Worm (Caenorhabditis elegans) whole organism, mixed stage, embryonic: ENCODE results near the gene R09D1.14.
"Not testable (repeated sequence)": the region's sequence is repeated elsewhere in the genome, so short reads cannot be mapped to it uniquely, and the experiment has no call there.

Source experiments
- M03D4.4 ChIP-seq: sonication (generic microtip); optimal IDR thresholded peaks from 2 replicates; lab custom pipeline; 2017; ENCODE audit warnings: mild to moderate bottlenecking, missing genetic modification characterization, missing compliant biosample characterization
- bed-3 ChIP-seq: fragments of 200-800 bp; sonication (Bioruptor generic); optimal IDR thresholded peaks from 3 replicates; lab custom pipeline; 2018; ENCODE audit warnings: mild to moderate bottlenecking, missing genetic modification characterization, moderate library complexity, missing compliant biosample characterization
- ceh-39 ChIP-seq: fragments of 150-350 bp; optimal IDR thresholded peaks from 2 replicates; lab custom pipeline; 2014; ENCODE audit warnings: missing biosample characterization, missing genetic modification characterization
- ceh-43 ChIP-seq: fragments of 200-800 bp; sonication (Bioruptor generic); optimal IDR thresholded peaks from 2 replicates; lab custom pipeline; 2018; ENCODE audit warnings: mild to moderate bottlenecking, missing genetic modification characterization, moderate library complexity, missing compliant biosample characterization
- ceh-83 ChIP-seq: fragments of 200-800 bp; sonication (Bioruptor generic); optimal IDR thresholded peaks from 2 replicates; lab custom pipeline; 2018; ENCODE audit warnings: mild to moderate bottlenecking, missing genetic modification characterization, missing compliant biosample characterization
- ces-1 ChIP-seq: fragments of 150-350 bp; optimal IDR thresholded peaks from 2 replicates; lab custom pipeline; 2014; ENCODE audit warnings: missing biosample characterization, missing genetic modification reagents, missing genetic modification characterization
- cnd-1 ChIP-seq: fragments of 200-800 bp; sonication (Bioruptor generic); optimal IDR thresholded peaks from 2 replicates; lab custom pipeline; 2018; ENCODE audit warnings: mild to moderate bottlenecking, missing genetic modification characterization, missing compliant biosample characterization
- elt-1 ChIP-seq: sonication (generic microtip); optimal IDR thresholded peaks from 2 replicates; lab custom pipeline; 2017; ENCODE audit warnings: missing genetic modification characterization, mild to moderate bottlenecking, missing compliant biosample characterization, antibody characterized with exemption, moderate library complexity, borderline replicate concordance; ENCODE audit not compliant: insufficient read depth
- flh-1 ChIP-seq: fragments of 200-800 bp; sonication (Bioruptor generic); optimal IDR thresholded peaks from 2 replicates; lab custom pipeline; 2018; ENCODE audit warnings: mild to moderate bottlenecking, missing genetic modification characterization, moderate library complexity, missing compliant biosample characterization
- hlh-1 ChIP-seq: fragments of 150-350 bp; optimal IDR thresholded peaks from 2 replicates; lab custom pipeline; 2014; ENCODE audit warnings: missing biosample characterization, missing genetic modification reagents, missing genetic modification characterization
- lin-13 ChIP-seq: fragments of 150-350 bp; optimal IDR thresholded peaks from 2 replicates; lab custom pipeline; 2014; ENCODE audit warnings: missing biosample characterization, missing genetic modification characterization
- lin-32 ChIP-seq: fragments of 200-800 bp; sonication (Bioruptor generic); optimal IDR thresholded peaks from 2 replicates; lab custom pipeline; 2018; ENCODE audit warnings: mild to moderate bottlenecking, missing genetic modification characterization, missing compliant biosample characterization
- lsy-2 ChIP-seq: fragments of 150-350 bp; optimal IDR thresholded peaks from 2 replicates; lab custom pipeline; 2014; ENCODE audit warnings: missing biosample characterization, missing genetic modification characterization
- mab-5 ChIP-seq: fragments of 150-350 bp; optimal IDR thresholded peaks from 2 replicates; lab custom pipeline; 2014; ENCODE audit warnings: missing biosample characterization, missing genetic modification characterization
- mls-2 ChIP-seq: sonication (generic microtip); optimal IDR thresholded peaks from 2 replicates; lab custom pipeline; 2016; ENCODE audit warnings: mild to moderate bottlenecking, missing genetic modification characterization, moderate library complexity, missing compliant biosample characterization
- nhr-237 ChIP-seq: fragments of 150-350 bp; optimal IDR thresholded peaks from 2 replicates; lab custom pipeline; 2014; ENCODE audit warnings: missing biosample characterization, missing genetic modification characterization
- nhr-28 ChIP-seq: fragments of 150-350 bp; optimal IDR thresholded peaks from 2 replicates; lab custom pipeline; 2014; ENCODE audit warnings: missing biosample characterization, missing genetic modification characterization
- nhr-76 ChIP-seq: sonication (generic microtip); optimal IDR thresholded peaks from 2 replicates; lab custom pipeline; 2017; ENCODE audit warnings: missing biosample characterization, missing genetic modification characterization
- pha-4 ChIP-seq: fragments of 150-350 bp; optimal IDR thresholded peaks from 2 replicates; lab custom pipeline; 2018; ENCODE audit warnings: missing biosample characterization, missing genetic modification reagents, missing genetic modification characterization
- sem-2 ChIP-seq: fragments of 200-800 bp; sonication (Bioruptor generic); optimal IDR thresholded peaks from 2 replicates; lab custom pipeline; 2018; ENCODE audit warnings: mild to moderate bottlenecking, missing genetic modification characterization, missing compliant biosample characterization
- snpc-4 ChIP-seq: fragments of 150-350 bp; optimal IDR thresholded peaks from 2 replicates; lab custom pipeline; 2014; ENCODE audit warnings: missing biosample characterization, missing genetic modification characterization
- sptf-1 ChIP-seq: sonication (generic microtip); optimal IDR thresholded peaks from 2 replicates; lab custom pipeline; 2017; ENCODE audit warnings: mild to moderate bottlenecking, missing genetic modification characterization, moderate library complexity, missing compliant biosample characterization
- unc-120 ChIP-seq: sonication (generic microtip); optimal IDR thresholded peaks from 2 replicates; lab custom pipeline; 2017; ENCODE audit warnings: missing genetic modification characterization, missing compliant biosample characterization; ENCODE audit not compliant: poor library complexity, severe bottlenecking
- unc-39 ChIP-seq: fragments of 150-350 bp; optimal IDR thresholded peaks from 2 replicates; lab custom pipeline; 2014; ENCODE audit warnings: missing biosample characterization, missing genetic modification characterization
- unc-62 ChIP-seq: fragments of 150-350 bp; optimal IDR thresholded peaks from 2 replicates; lab custom pipeline; 2014; ENCODE audit warnings: missing biosample characterization, missing genetic modification reagents, missing genetic modification characterization
- zip-8 ChIP-seq: fragments of 150-350 bp; optimal IDR thresholded peaks from 2 replicates; lab custom pipeline; 2014; ENCODE audit warnings: missing biosample characterization, missing genetic modification characterization
- ztf-11 ChIP-seq: fragments of 150-350 bp; optimal IDR thresholded peaks from 2 replicates; lab custom pipeline; 2014; ENCODE audit warnings: missing biosample characterization, missing genetic modification characterization

The R09D1.14 gene

ce11 chrII:9477567-9477966, 18.2 kb upstream of the R09D1.14 start, which contains the start of gene chil-27:
chil-27 (plus strand) TSS chrII:9477867.
- no peak for TF ChIP-seq unc-39 (tag; lab: Kevin White, UChicago)
- TF ChIP-seq M03D4.4 (tag; lab: Kevin White, UChicago) = no peak
- no peak for TF ChIP-seq sem-2 (GFP tag; lab: Kevin White, UChicago)
- TF ChIP-seq lin-13 = no peak

DNA sequence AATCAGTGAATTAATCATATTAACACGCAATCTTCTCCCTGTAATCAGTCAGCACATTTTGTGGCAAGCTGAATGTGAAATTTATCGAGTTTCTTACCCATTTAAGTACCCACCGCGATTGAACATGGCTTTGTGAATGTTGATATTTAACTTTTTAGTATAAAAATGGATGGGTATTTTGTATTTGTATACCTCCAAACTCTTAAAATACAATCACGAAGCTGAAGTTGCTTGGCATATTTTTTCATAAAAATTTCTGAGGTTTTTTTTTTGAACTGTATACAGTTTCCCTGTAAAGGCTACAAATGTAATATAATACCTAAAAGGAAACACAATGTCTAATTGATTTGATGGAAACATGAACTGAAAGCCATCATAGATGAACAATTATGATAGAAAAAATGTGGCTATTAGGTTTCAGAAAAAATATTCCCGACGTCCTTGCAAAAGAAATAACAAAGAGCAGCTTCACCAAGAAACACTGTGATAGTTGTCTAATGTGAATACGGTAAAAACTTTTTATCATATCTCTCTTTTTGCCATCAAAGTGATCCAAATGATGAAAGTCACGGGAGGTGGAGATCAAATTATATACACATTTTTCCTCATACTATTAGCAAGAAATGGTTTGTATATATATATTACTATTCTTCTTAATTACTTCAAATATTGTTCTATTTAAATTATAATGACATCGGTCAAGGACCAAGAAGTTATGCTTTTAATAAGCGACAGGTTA, 15.2 kb upstream of the R09D1.14 start, which contains the start of the genes chil-25 and chil-26:
chil-25 (minus strand) TSS at position 101 of the 739 bp plus-strand sequence.
chil-26 (plus strand) TSS at position 689 of the 739 bp plus-strand sequence.
- TF ChIP-seq flh-1 = no peak
- no peak for TF ChIP-seq nhr-237 (tag; lab: Kevin White, UChicago)
- no peak for TF ChIP-seq ztf-11

- TF ChIP-seq ceh-39 (tag; lab: Kevin White, UChicago) (no peak), nhr-76 (tag; lab: Kevin White, UChicago) (no peak), sem-2 (GFP tag; lab: Kevin White, UChicago) (no peak), lsy-2 (tag; lab: Kevin White, UChicago) (no peak), nhr-28 (tag; lab: Kevin White, UChicago) (no peak), mls-2 (no peak), mab-5 (tag; lab: Kevin White, UChicago) (no peak), ceh-83 (GFP tag; lab: Kevin White, UChicago) (no peak), ceh-43 (no peak), hlh-1 (tag; lab: Kevin White, UChicago) (no peak), unc-120 (no peak), unc-62 (GFP tag; lab: Kevin White, UChicago) (no peak), cnd-1 (tag; lab: Kevin White, UChicago) (no peak)
Observed at ce11 chrII:9470027-9470426, 10.7 kb upstream of the R09D1.14 start, which contains the start of gene T19H5.6. T19H5.6 (minus strand) TSS chrII:9470221.

DNA sequence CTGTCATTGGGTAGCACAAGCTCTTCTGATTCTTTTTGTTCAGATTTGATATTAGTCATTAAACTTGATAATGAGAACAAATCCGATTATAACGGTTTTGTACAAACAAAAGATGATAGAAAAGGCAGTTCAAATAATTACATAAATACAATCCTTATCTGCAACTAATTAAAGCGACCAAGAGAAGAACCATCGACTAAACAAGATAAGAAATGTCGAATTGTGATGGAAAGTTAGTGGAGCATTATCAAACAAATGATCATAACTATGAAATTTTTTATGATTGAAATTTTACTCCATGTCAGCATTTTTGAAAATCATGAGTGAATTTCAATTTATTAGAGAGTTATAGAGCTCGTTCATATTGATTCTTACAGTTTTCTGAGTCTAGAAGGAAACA, 9.1 kb upstream of the R09D1.14 start, which contains the start of gene chil-23:
chil-23 (minus strand) TSS at position 198 of the 400 bp plus-strand sequence.
- TF ChIP-seq bed-3 (no peak), cnd-1 (tag; lab: Kevin White, UChicago) (no peak), nhr-76 (tag; lab: Kevin White, UChicago) (no peak), unc-62 (GFP tag; lab: Kevin White, UChicago) (no peak), ztf-11 (no peak), mls-2 (no peak), snpc-4 (tag; lab: Kevin White, UChicago) (no peak), sem-2 (GFP tag; lab: Kevin White, UChicago) (no peak), nhr-28 (tag; lab: Kevin White, UChicago) (no peak), pha-4 (tag; lab: Kevin White, UChicago) (no peak)

DNA sequence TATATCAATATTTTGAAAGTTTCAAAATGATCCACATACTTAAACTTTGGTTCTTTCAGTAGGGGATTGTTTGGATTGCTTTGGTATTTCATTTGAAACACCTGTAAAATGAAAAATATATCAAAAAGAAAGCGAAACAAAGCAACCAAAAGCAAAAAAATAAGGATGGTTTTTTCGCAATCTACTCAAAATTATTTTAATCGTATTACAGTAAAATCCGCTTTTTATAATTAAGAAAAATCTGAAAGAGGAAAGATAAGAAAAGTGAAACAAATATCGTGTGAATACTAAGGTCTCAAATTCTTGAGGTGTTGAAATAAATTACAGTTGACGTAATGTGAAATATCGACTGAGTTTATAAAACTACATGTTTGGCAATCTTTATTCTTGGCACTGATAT, 6.7 kb upstream of the R09D1.14 start, which contains the start of gene chil-22:
chil-22 (minus strand) TSS at position 101 of the 400 bp plus-strand sequence.
- no peak for TF ChIP-seq sem-2 (GFP tag; lab: Kevin White, UChicago)
- TF ChIP-seq cnd-1 (tag; lab: Kevin White, UChicago) = no peak
- TF ChIP-seq flh-1 = no peak
- no peak for TF ChIP-seq mls-2
- no peak for TF ChIP-seq mab-5 (tag; lab: Kevin White, UChicago)
- TF ChIP-seq lsy-2 (tag; lab: Kevin White, UChicago) = no peak
- no peak for TF ChIP-seq ceh-39 (tag; lab: Kevin White, UChicago)
- TF ChIP-seq elt-1 (tag; lab: Kevin White, UChicago) = no peak
- no peak for TF ChIP-seq ces-1 (GFP tag; lab: Kevin White, UChicago)
- no peak for TF ChIP-seq ztf-11
- TF ChIP-seq lin-32 (GFP tag; lab: Kevin White, UChicago) = no peak
- TF ChIP-seq snpc-4 (tag; lab: Kevin White, UChicago) = no peak
- no peak for TF ChIP-seq zip-8
- TF ChIP-seq pha-4 (tag; lab: Kevin White, UChicago) = no peak
- TF ChIP-seq ceh-43 = no peak
- TF ChIP-seq sptf-1 (tag; lab: Kevin White, UChicago) = no peak

DNA sequence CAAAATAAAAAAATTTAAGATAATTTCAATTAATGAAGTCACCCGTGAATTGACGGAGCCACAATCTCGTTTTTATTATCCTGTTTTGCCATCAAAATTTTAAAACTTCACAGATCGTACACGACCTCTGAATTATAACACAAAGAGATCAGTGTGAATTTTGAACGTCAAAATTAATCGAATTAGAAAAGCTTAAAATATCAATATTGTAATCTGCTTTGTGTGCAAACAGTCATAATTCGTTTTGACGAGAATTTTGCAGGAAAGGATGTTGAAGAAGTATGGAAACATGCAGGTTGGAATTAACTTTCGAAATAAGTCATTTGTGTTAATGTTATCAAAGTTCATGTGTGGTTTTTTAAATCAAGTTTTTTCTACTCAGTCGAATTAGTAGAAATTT, 2.5 kb upstream of the R09D1.14 start, which contains the start of gene chil-21:
chil-21 (minus strand) TSS at position 101 of the 400 bp plus-strand sequence.
- TF ChIP-seq zip-8; ceh-43; ces-1 (GFP tag; lab: Kevin White, UChicago): not testable (repeated sequence)
